Worm (Caenorhabditis elegans) whole organism, L2 larva: ENCODE data around the gene K11C4.1.

ENCODE experiments used
- ZK546.5 ChIP-seq: sonication (generic microtip); optimal IDR thresholded peaks from 2 replicates; lab custom pipeline; 2017; ENCODE audit warnings: missing biosample characterization, missing genetic modification characterization
- ceh-16 ChIP-seq: fragments of 150-350 bp; optimal IDR thresholded peaks from 2 replicates; lab custom pipeline; 2014; ENCODE audit warnings: missing biosample characterization, missing genetic modification characterization
- ceh-82 ChIP-seq: fragments of 150-350 bp; optimal IDR thresholded peaks from 2 replicates; lab custom pipeline; 2014; ENCODE audit warnings: missing biosample characterization, missing genetic modification characterization
- egl-27 ChIP-seq: sonication (generic microtip); optimal IDR thresholded peaks from 3 replicates; lab custom pipeline; 2017; ENCODE audit warnings: missing biosample characterization, missing genetic modification reagents, missing genetic modification characterization
- lin-39 ChIP-seq: fragments of 150-350 bp; optimal IDR thresholded peaks from 2 replicates; lab custom pipeline; 2014; ENCODE audit warnings: missing biosample characterization, missing genetic modification reagents, missing genetic modification characterization
- nhr-10 ChIP-seq: sonication (generic microtip); optimal IDR thresholded peaks from 2 replicates; lab custom pipeline; 2017; ENCODE audit warnings: missing biosample characterization, missing genetic modification characterization
- nhr-77 ChIP-seq: fragments of 150-350 bp; optimal IDR thresholded peaks from 2 replicates; lab custom pipeline; 2014; ENCODE audit warnings: missing biosample characterization, missing genetic modification characterization
- unc-55 ChIP-seq: fragments of 150-350 bp; sonication (generic microtip); optimal IDR thresholded peaks from 3 replicates; lab custom pipeline; 2014; ENCODE audit warnings: missing biosample characterization, missing genetic modification reagents, missing genetic modification characterization
- unc-62 ChIP-seq: fragments of 150-350 bp; optimal IDR thresholded peaks from 2 replicates; lab custom pipeline; 2014; ENCODE audit warnings: missing biosample characterization, missing genetic modification reagents, missing genetic modification characterization

DNA sequence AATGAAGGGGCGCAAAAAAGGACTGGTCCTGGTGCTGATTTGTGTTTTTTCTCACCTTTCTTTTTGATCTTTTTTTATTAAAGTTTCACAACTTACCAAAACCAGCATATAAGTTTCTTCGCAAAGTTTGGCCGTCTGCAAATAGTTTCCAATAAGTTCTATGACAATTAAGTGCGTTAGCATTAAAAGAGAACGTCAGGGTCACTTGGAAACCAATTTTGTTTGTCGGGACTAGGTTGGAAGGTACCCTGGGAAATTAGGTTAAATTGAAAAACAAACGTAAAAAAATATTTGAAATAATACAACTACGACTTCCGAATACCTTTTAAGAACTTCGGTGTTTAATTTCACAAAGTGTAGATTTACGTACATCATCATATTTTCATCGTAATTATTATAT, 18.2 kb upstream of the K11C4.1 start:
- TF ChIP-seq unc-55 (GFP tag; lab: Kevin White, UChicago) = no peak
- no peak for TF ChIP-seq unc-62 (GFP tag; lab: Kevin White, UChicago)
- no peak for TF ChIP-seq lin-39 (tag; lab: Kevin White, UChicago)
- no peak for TF ChIP-seq nhr-10 (tag; lab: Kevin White, UChicago)
- TF ChIP-seq ceh-16 (tag; lab: Kevin White, UChicago) = no peak
- no peak for TF ChIP-seq ZK546.5
- no peak for TF ChIP-seq egl-27 (tag; lab: Kevin White, UChicago)
- no peak for TF ChIP-seq ceh-82
- no peak for TF ChIP-seq nhr-77 (tag; lab: Kevin White, UChicago)
